Worm (Caenorhabditis elegans) whole organism, young adult: ENCODE data around the gene Y48C3A.5.

ENCODE experiments used
- B0336.3 ChIP-seq: fragments of 200-800 bp; sonication (Bioruptor generic); IDR thresholded peaks from 2 replicates; pipeline ENCODE4 v1.3.6; 2022; ENCODE audit warnings: missing genetic modification characterization, missing compliant biosample characterization
- F22D6.2 ChIP-seq: sonication (generic microtip); optimal IDR thresholded peaks from 2 replicates; lab custom pipeline; 2016; ENCODE audit warnings: mild to moderate bottlenecking, missing genetic modification characterization, missing compliant biosample characterization
- F52B5.7 ChIP-seq: sonication (generic microtip); optimal IDR thresholded peaks from 2 replicates; lab custom pipeline; 2016; ENCODE audit warnings: mild to moderate bottlenecking, missing genetic modification characterization, missing compliant biosample characterization
- F55B11.4 ChIP-seq: sonication (generic microtip); optimal IDR thresholded peaks from 2 replicates; lab custom pipeline; 2016; ENCODE audit warnings: missing compliant biosample characterization, missing genetic modification characterization, borderline replicate concordance; ENCODE audit not compliant: insufficient read depth
- K11D2.4 ChIP-seq: fragments of 200-800 bp; sonication (Bioruptor generic); IDR thresholded peaks from 2 replicates; pipeline ENCODE4 v1.3.6; 2022; ENCODE audit warnings: missing genetic modification reagents, missing genetic modification characterization, missing compliant biosample characterization
- K12H6.12 ChIP-seq: fragments of 200-800 bp; sonication (Bioruptor generic); optimal IDR thresholded peaks from 2 replicates; lab custom pipeline; 2018; ENCODE audit warnings: mild to moderate bottlenecking, missing genetic modification characterization, missing compliant biosample characterization
- Y53F4B.3 ChIP-seq: fragments of 200-800 bp; sonication (Bioruptor generic); IDR thresholded peaks from 2 replicates; pipeline ENCODE4 v1.3.6; 2022; ENCODE audit warnings: missing genetic modification reagents, missing genetic modification characterization, missing compliant biosample characterization
- Y56A3A.18 ChIP-seq: fragments of 200-800 bp; sonication (Bioruptor generic); IDR thresholded peaks from 2 replicates; pipeline ENCODE4 v1.3.6; 2022; ENCODE audit warnings: missing genetic modification reagents, missing genetic modification characterization, missing compliant biosample characterization
- ama-1 ChIP-seq, 3 experiments: fragments of 150-350 bp in 1 of 3; sonication (generic microtip) in 2 of 3; optimal IDR thresholded peaks; 2 replicates each; lab custom pipeline; 2014 to 2018; ENCODE audit warnings: missing biosample characterization in 2 of 3, missing genetic modification characterization in 2 of 3, missing genetic modification reagents in 2 of 3
- attf-6 ChIP-seq: fragments of 200-800 bp; sonication (Bioruptor generic); IDR thresholded peaks from 2 replicates; pipeline ENCODE4 v1.3.6; 2022; ENCODE audit warnings: missing genetic modification reagents, missing genetic modification characterization, missing compliant biosample characterization
- bed-1 ChIP-seq: fragments of 200-800 bp; sonication (Bioruptor generic); IDR thresholded peaks from 2 replicates; pipeline ENCODE4 v1.3.6; 2022; ENCODE audit warnings: missing genetic modification reagents, missing genetic modification characterization, missing compliant biosample characterization
- bed-2 ChIP-seq: fragments of 200-800 bp; sonication (Bioruptor generic); IDR thresholded peaks from 2 replicates; pipeline ENCODE4 v1.3.6; 2022; ENCODE audit warnings: missing genetic modification reagents, missing genetic modification characterization, missing compliant biosample characterization
- ccch-3 ChIP-seq: fragments of 200-800 bp; sonication (Bioruptor generic); optimal IDR thresholded peaks from 2 replicates; lab custom pipeline; 2018; ENCODE audit warnings: mild to moderate bottlenecking, missing genetic modification characterization, missing compliant biosample characterization
- cebp-1 ChIP-seq, 2 experiments: fragments of 200-800 bp in 1 of 2; sonication (Bioruptor generic) in 1 of 2; sonication (generic microtip) in 1 of 2; IDR thresholded peaks in 1 of 2; optimal IDR thresholded peaks in 1 of 2; 2 replicates each; pipeline versions ENCODE4 v1.3.6 to Lab custom; 2017 to 2022; ENCODE audit warnings: missing compliant biosample characterization in 2 of 2, missing genetic modification characterization in 2 of 2, mild to moderate bottlenecking in 1 of 2, missing genetic modification reagents in 1 of 2, moderate library complexity in 1 of 2
- cebp-2 ChIP-seq: fragments of 200-800 bp; sonication (Bioruptor generic); IDR thresholded peaks from 2 replicates; pipeline ENCODE4 v1.3.6; 2022; ENCODE audit warnings: missing genetic modification characterization, missing compliant biosample characterization
- ceh-100 ChIP-seq: fragments of 200-800 bp; sonication (Bioruptor generic); IDR thresholded peaks from 2 replicates; pipeline ENCODE4 v1.3.6; 2022; ENCODE audit warnings: missing genetic modification reagents, missing genetic modification characterization, missing compliant biosample characterization
- ceh-27 ChIP-seq: fragments of 200-800 bp; sonication (Bioruptor generic); optimal IDR thresholded peaks from 2 replicates; lab custom pipeline; 2018; ENCODE audit warnings: mild to moderate bottlenecking, missing genetic modification characterization, moderate library complexity, missing compliant biosample characterization
- ceh-91 ChIP-seq: fragments of 200-800 bp; sonication (Bioruptor generic); IDR thresholded peaks from 2 replicates; pipeline ENCODE4 v1.3.6; 2022; ENCODE audit warnings: missing genetic modification reagents, missing genetic modification characterization, missing compliant biosample characterization
- chd-7 ChIP-seq: sonication (generic microtip); optimal IDR thresholded peaks from 2 replicates; lab custom pipeline; 2016; ENCODE audit warnings: mild to moderate bottlenecking, missing genetic modification characterization, moderate library complexity, missing compliant biosample characterization
- die-1 ChIP-seq: sonication (generic microtip); optimal IDR thresholded peaks from 2 replicates; lab custom pipeline; 2016; ENCODE audit warnings: missing genotype, mild to moderate bottlenecking, missing genetic modification characterization, missing compliant biosample characterization
- dox-1 ChIP-seq: fragments of 200-800 bp; sonication (Bioruptor generic); IDR thresholded peaks from 2 replicates; pipeline ENCODE4 v1.3.6; 2022; ENCODE audit warnings: missing genetic modification reagents, missing genetic modification characterization, missing compliant biosample characterization
- egrh-3 ChIP-seq: fragments of 200-800 bp; sonication (Bioruptor generic); IDR thresholded peaks from 2 replicates; pipeline ENCODE4 v1.3.6; 2022; ENCODE audit warnings: missing genetic modification reagents, missing genetic modification characterization, missing compliant biosample characterization
- gei-17 ChIP-seq: fragments of 200-800 bp; sonication (Bioruptor generic); optimal IDR thresholded peaks from 2 replicates; lab custom pipeline; 2018; ENCODE audit warnings: mild to moderate bottlenecking, missing genetic modification characterization, missing compliant biosample characterization
- lin-26 ChIP-seq: fragments of 200-800 bp; sonication (Bioruptor generic); IDR thresholded peaks from 2 replicates; pipeline ENCODE4 v1.3.6; 2022; ENCODE audit warnings: missing genetic modification reagents, missing genetic modification characterization, missing compliant biosample characterization
- lin-40 ChIP-seq: sonication (generic microtip); optimal IDR thresholded peaks from 2 replicates; lab custom pipeline; 2016; ENCODE audit warnings: missing genetic modification characterization, mild to moderate bottlenecking, missing compliant biosample characterization, missing genotype, missing genetic modification reagents
- lin-54 ChIP-seq: fragments of 200-800 bp; sonication (Bioruptor generic); optimal IDR thresholded peaks from 2 replicates; lab custom pipeline; 2018; ENCODE audit warnings: mild to moderate bottlenecking, missing genetic modification characterization, missing compliant biosample characterization
- madf-3 ChIP-seq: fragments of 200-800 bp; sonication (Bioruptor generic); IDR thresholded peaks from 2 replicates; pipeline ENCODE4 v1.3.6; 2022; ENCODE audit warnings: missing genetic modification reagents, missing genetic modification characterization, missing compliant biosample characterization
- mcd-1 ChIP-seq: fragments of 200-800 bp; sonication (Bioruptor generic); IDR thresholded peaks from 2 replicates; pipeline ENCODE4 v1.3.6; 2022; ENCODE audit warnings: missing genetic modification reagents, missing genetic modification characterization, missing compliant biosample characterization
- mel-28 ChIP-seq: sonication (generic microtip); optimal IDR thresholded peaks from 2 replicates; lab custom pipeline; 2016; ENCODE audit warnings: borderline replicate concordance, mild to moderate bottlenecking, missing genetic modification characterization, missing compliant biosample characterization
- snpc-1.1 ChIP-seq: sonication (generic microtip); optimal IDR thresholded peaks from 2 replicates; lab custom pipeline; 2017; ENCODE audit warnings: missing genetic modification characterization, mild to moderate bottlenecking, missing compliant biosample characterization, antibody characterized with exemption, moderate library complexity, missing genotype, missing genetic modification reagents; ENCODE audit not compliant: insufficient read depth
- snpc-4 ChIP-seq, 5 experiments: fragments of 150-350 bp in 1 of 5; sonication (generic microtip) in 4 of 5; optimal IDR thresholded peaks; 2 replicates each; lab custom pipeline; 2014 to 2018; ENCODE audit warnings: missing genetic modification characterization in 5 of 5, missing biosample characterization in 3 of 5, antibody characterized with exemption in 2 of 5, mild to moderate bottlenecking in 2 of 5, missing compliant biosample characterization in 2 of 5, missing genotype in 2 of 5, moderate library complexity in 2 of 5, missing genetic modification reagents in 1 of 5
- sptf-2 ChIP-seq: fragments of 200-800 bp; sonication (Bioruptor generic); optimal IDR thresholded peaks from 2 replicates; lab custom pipeline; 2018; ENCODE audit warnings: mild to moderate bottlenecking, missing genetic modification characterization, missing compliant biosample characterization
- zfh-2 ChIP-seq: fragments of 200-800 bp; sonication (Bioruptor generic); conservative IDR thresholded peaks from 2 replicates; pipeline ENCODE4 v1.3.6; 2022; ENCODE audit warnings: missing genetic modification reagents, missing genetic modification characterization, missing compliant biosample characterization
- zim-3 ChIP-seq: sonication (generic microtip); optimal IDR thresholded peaks from 2 replicates; lab custom pipeline; 2017; ENCODE audit warnings: mild to moderate bottlenecking, missing genetic modification characterization, moderate library complexity, missing compliant biosample characterization
- ztf-22 ChIP-seq: fragments of 200-800 bp; sonication (Bioruptor generic); optimal IDR thresholded peaks from 2 replicates; lab custom pipeline; 2018; ENCODE audit warnings: mild to moderate bottlenecking, missing genetic modification characterization, moderate library complexity, missing compliant biosample characterization
- ztf-25 ChIP-seq: fragments of 200-800 bp; sonication (Bioruptor generic); IDR thresholded peaks from 2 replicates; pipeline ENCODE4 v1.3.6; 2022; ENCODE audit warnings: missing genetic modification reagents, missing genetic modification characterization, missing compliant biosample characterization
- ztf-26 ChIP-seq: sonication (generic microtip); optimal IDR thresholded peaks from 2 replicates; lab custom pipeline; 2017; ENCODE audit warnings: missing genetic modification characterization, missing compliant biosample characterization
- ztf-6 ChIP-seq: fragments of 200-800 bp; sonication (Bioruptor generic); IDR thresholded peaks from 2 replicates; pipeline ENCODE4 v1.3.6; 2022; ENCODE audit warnings: missing genetic modification reagents, missing genetic modification characterization, missing compliant biosample characterization

The Y48C3A.5 gene

DNA sequence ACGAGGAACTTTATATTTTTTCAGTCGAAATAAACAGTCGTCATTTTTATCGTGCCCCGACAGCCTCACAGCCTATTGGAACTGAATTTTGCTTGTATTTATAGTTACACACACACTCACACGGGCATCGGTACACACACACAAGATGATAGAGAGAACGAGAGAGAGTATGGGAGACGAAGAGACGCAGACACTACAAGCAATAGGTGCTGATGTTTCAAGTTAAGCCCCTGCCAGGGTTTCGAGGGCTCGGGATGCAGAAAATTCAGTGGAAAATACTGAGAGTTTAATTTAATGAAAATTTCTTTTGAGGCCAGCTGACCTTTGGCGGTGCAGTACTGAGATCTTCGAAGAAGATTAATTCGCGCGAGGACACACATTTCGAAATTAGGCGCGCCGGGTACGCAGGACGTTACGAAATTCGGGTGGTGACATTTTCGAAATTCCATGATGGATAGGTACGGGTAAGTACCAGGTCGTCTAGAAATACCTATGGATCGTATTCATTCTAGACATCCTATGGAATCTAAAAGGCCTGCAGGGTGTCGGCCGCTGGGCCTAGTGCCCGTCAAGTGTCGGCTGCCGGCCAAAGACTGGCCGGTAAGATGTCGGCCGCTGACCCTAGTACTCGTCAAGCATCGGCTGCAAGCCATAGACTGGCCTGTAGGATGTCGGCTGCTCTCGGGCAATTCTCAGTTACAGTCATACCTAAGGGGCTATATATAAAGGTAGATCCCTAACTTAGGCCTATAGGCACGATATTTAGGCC is 19.8 kb downstream of the Y48C3A.5 start (continued):
- TF ChIP-seq K11D2.4 (GFP tag; lab: Robert Waterston, UW) (no peak), ceh-100 (GFP tag; lab: Robert Waterston, UW) (no peak), madf-3 (GFP tag; lab: Robert Waterston, UW) (no peak), mel-28 (tag; lab: Kevin White, UChicago) (no peak), B0336.3 (GFP tag; lab: Robert Waterston, UW) (no peak), ceh-91 (GFP tag; lab: Robert Waterston, UW) (no peak), zim-3 (tag; lab: Kevin White, UChicago) (peak; percentile 10), attf-6 (0 out of 2 replicates have a peak, but pooled peaks have one; percentile 37), ccch-3 (no peak), cebp-1 (GFP tag; IDR thresholded peaks at IDR 0.05; lab: Robert Waterston, UW) (no peak), cebp-1 (tag; optimal IDR thresholded peaks at IDR 0.05; lab: Kevin White, UChicago) (peak; percentile 53), Y53F4B.3 (GFP tag; lab: Robert Waterston, UW) (no peak), ztf-25 (GFP tag; lab: Robert Waterston, UW) (no peak), mcd-1 (GFP tag; lab: Robert Waterston, UW) (no peak), ztf-26 (no peak), bed-2 (no peak), F55B11.4 (no peak), egrh-3 (GFP tag; lab: Robert Waterston, UW) (no peak), gei-17 (no peak), bed-1 (GFP tag; lab: Robert Waterston, UW) (no peak), ama-1 (optimal IDR thresholded peaks at IDR 0.05; lab: Kevin White, UChicago) (no peak), ama-1 (GFP tag; optimal IDR thresholded peaks at IDR 0.05; lab: Kevin White, UChicago) (no peak)
- TF ChIP-seq, all 124 proteins: peak for 5

DNA sequence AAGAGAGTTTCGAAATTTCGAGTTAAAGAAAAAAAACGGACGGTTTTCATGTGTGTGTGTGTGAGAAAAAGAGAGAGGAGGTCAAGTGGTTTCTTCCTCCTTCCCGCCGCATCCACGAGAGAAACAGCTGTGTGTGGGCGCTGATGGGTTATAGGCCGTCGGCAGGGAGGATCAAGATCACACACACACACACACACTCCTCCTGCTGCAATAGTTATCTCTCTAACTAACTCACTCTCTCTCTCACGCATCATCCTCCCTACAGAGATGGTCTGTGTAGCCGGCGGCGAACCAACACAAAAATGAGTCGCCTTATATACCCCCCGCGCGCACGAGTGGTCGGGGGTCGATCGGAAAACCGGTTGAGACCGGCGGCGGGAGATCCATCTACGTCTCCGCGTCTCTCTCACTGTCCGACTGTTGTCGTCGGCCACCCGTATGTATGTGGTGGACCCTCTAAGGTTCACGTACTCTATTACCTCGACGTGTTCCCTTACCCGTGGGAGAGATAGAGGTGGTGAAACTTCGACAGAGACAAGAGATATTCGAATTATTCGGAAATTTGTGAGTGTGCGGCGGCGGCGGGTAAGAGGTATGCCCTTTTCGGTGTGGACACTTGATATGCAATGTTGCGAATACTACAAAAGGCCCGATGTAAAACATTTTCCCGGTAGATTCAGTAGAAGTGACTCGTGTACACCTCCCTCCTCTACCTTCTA is 20.7 kb downstream of the Y48C3A.5 start:
- TF ChIP-seq die-1 (tag; lab: Kevin White, UChicago): peak; percentile 37
- TF ChIP-seq B0336.3 (GFP tag; lab: Robert Waterston, UW): 0 out of 2 replicates have a peak, but pooled peaks have one; percentile 38
- TF ChIP-seq Y56A3A.18 (GFP tag; lab: Robert Waterston, UW): no peak
- TF ChIP-seq cebp-2: 0 out of 2 replicates have a peak, but pooled peaks have one; percentile 11
- TF ChIP-seq egrh-3 (GFP tag; lab: Robert Waterston, UW): peak; percentile 50; the same call in 1 of the 2 replicates
- no peak for TF ChIP-seq mel-28 (tag; lab: Kevin White, UChicago)
- no peak for TF ChIP-seq cebp-1 (GFP tag; IDR thresholded peaks at IDR 0.05; lab: Robert Waterston, UW)
- TF ChIP-seq cebp-1 (tag; optimal IDR thresholded peaks at IDR 0.05; lab: Kevin White, UChicago): peak; percentile 70
- peak; percentile 27 for TF ChIP-seq ztf-22 (GFP tag; lab: Kevin White, UChicago)
- TF ChIP-seq ztf-6: 0 out of 2 replicates have a peak, but pooled peaks have one; percentile 5
- peak; percentile 87 for TF ChIP-seq zfh-2 (GFP tag; lab: Robert Waterston, UW)
- TF ChIP-seq F22D6.2 (tag; lab: Kevin White, UChicago): no peak
- TF ChIP-seq snpc-4 (GFP tag; optimal IDR thresholded peaks at IDR 0.05; lab: Kevin White, UChicago): no peak
- peak in 2 of 4 experiments; percentile 1 to 12 for TF ChIP-seq snpc-4 (tag; optimal IDR thresholded peaks at IDR 0.05; lab: Kevin White, UChicago)
- peak; percentile 21 for TF ChIP-seq K12H6.12
- TF ChIP-seq sptf-2 (GFP tag; lab: Kevin White, UChicago): no peak
- TF ChIP-seq F52B5.7: peak; percentile 14
- peak; percentile 34; the same call in 1 of the 2 replicates for TF ChIP-seq dox-1 (GFP tag; lab: Robert Waterston, UW)
- peak; percentile 10; the same call in 1 of the 2 replicates for TF ChIP-seq ceh-100 (GFP tag; lab: Robert Waterston, UW)
- no peak for TF ChIP-seq snpc-1.1
- TF ChIP-seq mcd-1 (GFP tag; lab: Robert Waterston, UW): peak; percentile 46
- peak; percentile 9 for TF ChIP-seq chd-7
- TF ChIP-seq lin-26 (GFP tag; lab: Robert Waterston, UW): 0 out of 2 replicates have a peak, but pooled peaks have one; percentile 44
- TF ChIP-seq lin-40: peak; percentile 53
- TF ChIP-seq ztf-26: peak; percentile 58
- TF ChIP-seq ama-1 (optimal IDR thresholded peaks at IDR 0.05; lab: Kevin White, UChicago): peak; percentile 86
- TF ChIP-seq ama-1 (GFP tag; optimal IDR thresholded peaks at IDR 0.05; lab: Kevin White, UChicago): no peak
- TF ChIP-seq lin-54: peak; percentile 23
- peak; percentile 42 for TF ChIP-seq ceh-27 (GFP tag; lab: Kevin White, UChicago)
